Fruit fly (Drosophila melanogaster) whole organism, embryonic: ENCODE results near the gene Ptpmeg2.

Source experiments
- Bdp1 ChIP-seq: fragments of 200-800 bp; sonication (Bioruptor generic); optimal IDR thresholded peaks from 3 replicates; lab custom pipeline; 2016; ENCODE audit warnings: missing biosample characterization, missing genetic modification characterization
- Blimp-1 ChIP-seq: fragments of 200-800 bp; sonication (Bioruptor generic); optimal IDR thresholded peaks from 3 replicates; lab custom pipeline; 2018; ENCODE audit warnings: missing biosample characterization, missing genetic modification characterization, mild to moderate bottlenecking, moderate library complexity, missing genetic modification reagents
- CG10979 ChIP-seq: fragments of 200-800 bp; sonication (Bioruptor generic); optimal IDR thresholded peaks from 2 replicates; lab custom pipeline; 2018; ENCODE audit warnings: missing biosample characterization, mild to moderate bottlenecking, missing genetic modification characterization, moderate library complexity
- CG11696 ChIP-seq: fragments of 200-800 bp; sonication (Bioruptor generic); IDR thresholded peaks from 2 replicates; pipeline ENCODE4 v1.3.6; 2022; ENCODE audit warnings: missing biosample characterization, missing genetic modification characterization
- CG12071 ChIP-seq: fragments of 200-800 bp; sonication (Bioruptor generic); optimal IDR thresholded peaks from 3 replicates; lab custom pipeline; 2018; ENCODE audit warnings: missing biosample characterization, mild to moderate bottlenecking, missing genetic modification characterization
- CG12659 ChIP-seq: fragments of 200-800 bp; sonication (Bioruptor generic); optimal IDR thresholded peaks from 3 replicates; lab custom pipeline; 2017; ENCODE audit warnings: mild to moderate bottlenecking, missing biosample characterization, missing genetic modification reagents, missing genetic modification characterization
- CG15269 ChIP-seq: fragments of 200-800 bp; sonication (Bioruptor generic); optimal IDR thresholded peaks from 2 replicates; lab custom pipeline; 2018; ENCODE audit warnings: missing biosample characterization, mild to moderate bottlenecking, missing genetic modification characterization, moderate library complexity
- CG31388 ChIP-seq: fragments of 200-800 bp; sonication (Bioruptor generic); optimal IDR thresholded peaks from 2 replicates; lab custom pipeline; 2016; ENCODE audit warnings: missing biosample characterization, missing genetic modification characterization
- CG34422 ChIP-seq: fragments of 200-800 bp; sonication (Bioruptor generic); IDR thresholded peaks from 3 replicates; pipeline ENCODE4 v1.3.6; 2022; ENCODE audit warnings: missing biosample characterization, missing genetic modification characterization
- CG4282 ChIP-seq: fragments of 200-800 bp; sonication (Bioruptor generic); optimal IDR thresholded peaks from 2 replicates; lab custom pipeline; 2016; ENCODE audit warnings: missing biosample characterization, missing genetic modification characterization
- CG4820 ChIP-seq: fragments of 200-800 bp; sonication (Bioruptor generic); optimal IDR thresholded peaks from 3 replicates; lab custom pipeline; 2016; ENCODE audit warnings: missing biosample characterization, missing genetic modification characterization
- CG5180 ChIP-seq: fragments of 200-800 bp; sonication (Bioruptor generic); optimal IDR thresholded peaks from 3 replicates; lab custom pipeline; 2017; ENCODE audit warnings: missing biosample characterization, missing genetic modification characterization, mild to moderate bottlenecking, moderate library complexity, missing genetic modification reagents
- CG6272 ChIP-seq: fragments of 200-800 bp; sonication (Bioruptor generic); IDR thresholded peaks from 2 replicates; pipeline ENCODE4 v1.3.6; 2022; ENCODE audit warnings: missing biosample characterization, missing genetic modification characterization
- CG7271 ChIP-seq: fragments of 200-800 bp; sonication (Bioruptor generic); optimal IDR thresholded peaks from 2 replicates; lab custom pipeline; 2018; ENCODE audit warnings: missing biosample characterization, mild to moderate bottlenecking, missing genetic modification characterization, moderate library complexity
- CG7786 ChIP-seq: fragments of 200-800 bp; sonication (Bioruptor generic); optimal IDR thresholded peaks from 2 replicates; lab custom pipeline; 2016; ENCODE audit warnings: missing biosample characterization, missing genetic modification characterization
- CG8089 ChIP-seq: fragments of 200-800 bp; sonication (Bioruptor generic); optimal IDR thresholded peaks from 3 replicates; lab custom pipeline; 2016; ENCODE audit warnings: missing biosample characterization, missing genetic modification characterization
- CG8359 ChIP-seq: fragments of 200-800 bp; sonication (Bioruptor generic); optimal IDR thresholded peaks from 2 replicates; lab custom pipeline; 2017; ENCODE audit warnings: missing biosample characterization, mild to moderate bottlenecking, missing genetic modification characterization, borderline replicate concordance
- CG9727 ChIP-seq: fragments of 200-800 bp; sonication (Bioruptor generic); optimal IDR thresholded peaks from 3 replicates; lab custom pipeline; 2017; ENCODE audit warnings: missing biosample characterization, mild to moderate bottlenecking, missing genetic modification characterization
- Camta ChIP-seq: fragments of 200-800 bp; sonication (Bioruptor generic); optimal IDR thresholded peaks from 2 replicates; lab custom pipeline; 2016; ENCODE audit warnings: missing biosample characterization, missing genetic modification characterization
- CrebB ChIP-seq: fragments of 200-800 bp; sonication (Bioruptor generic); optimal IDR thresholded peaks from 3 replicates; lab custom pipeline; 2018; ENCODE audit warnings: missing biosample characterization, mild to moderate bottlenecking, missing genetic modification characterization
- Eip74EF ChIP-seq, 2 experiments: fragments of 200-800 bp in 1 of 2; fragments of >200 bp in 1 of 2; sonication (Bioruptor generic) in 1 of 2; optimal IDR thresholded peaks; 2 replicates each; lab custom pipeline; 2017 to 2019; ENCODE audit warnings: missing biosample characterization in 2 of 2, missing genetic modification characterization in 2 of 2, mild to moderate bottlenecking in 1 of 2, moderate library complexity in 1 of 2
- Ets65A ChIP-seq: fragments of 200-800 bp; sonication (Bioruptor generic); peaks from one replicate; lab custom pipeline; 2016; ENCODE audit warnings: missing biosample characterization, missing genetic modification characterization
- HLH54F ChIP-seq: fragments of 200-800 bp; sonication (Bioruptor generic); optimal IDR thresholded peaks from 3 replicates; lab custom pipeline; 2016; ENCODE audit warnings: missing biosample characterization, missing genetic modification characterization
- Hand ChIP-seq: fragments of 200-800 bp; sonication (Bioruptor generic); optimal IDR thresholded peaks from 2 replicates; lab custom pipeline; 2017; ENCODE audit warnings: mild to moderate bottlenecking, missing biosample characterization, missing genetic modification reagents, missing genetic modification characterization
- Kr ChIP-seq: fragments of 200-800 bp; sonication (Bioruptor generic); optimal IDR thresholded peaks from 2 replicates; lab custom pipeline; 2017; ENCODE audit warnings: missing biosample characterization, mild to moderate bottlenecking, missing genetic modification characterization
- Mad ChIP-seq: fragments of 200-800 bp; sonication (Bioruptor generic); optimal IDR thresholded peaks from 2 replicates; lab custom pipeline; 2016; ENCODE audit warnings: missing biosample characterization, missing genetic modification characterization
- NK7.1 ChIP-seq: fragments of 200-800 bp; sonication (Bioruptor generic); optimal IDR thresholded peaks from 3 replicates; lab custom pipeline; 2016; ENCODE audit warnings: missing biosample characterization, missing genetic modification characterization
- Sry-δ ChIP-seq: fragments of 200-800 bp; sonication (Bioruptor generic); optimal IDR thresholded peaks from 2 replicates; lab custom pipeline; 2016; ENCODE audit warnings: missing biosample characterization, missing genetic modification characterization
- Stat92E ChIP-seq, 3 experiments: fragments of >200 bp in 2 of 3; fragments of 200-800 bp in 1 of 3; sonication (Bioruptor generic) in 1 of 3; optimal IDR thresholded peaks; 2 replicates each; lab custom pipeline; 2017 to 2019; ENCODE audit warnings: missing biosample characterization in 3 of 3, missing genetic modification characterization in 3 of 3, mild to moderate bottlenecking in 1 of 3, moderate library complexity in 1 of 3
- Taf1 ChIP-seq: fragments of 200-800 bp; sonication (Bioruptor generic); IDR thresholded peaks from 2 replicates; pipeline ENCODE4 v1.3.6; 2022; ENCODE audit warnings: missing biosample characterization, missing genetic modification characterization
- Trl ChIP-seq, 3 experiments: fragments of >200 bp in 2 of 3; fragments of 200-800 bp in 1 of 3; sonication (Bioruptor generic) in 1 of 3; optimal IDR thresholded peaks; 2 replicates in 1 of 3; 3 replicates in 2 of 3; lab custom pipeline; 2016 to 2017; ENCODE audit warnings: missing biosample characterization in 1 of 3, missing genetic modification characterization in 1 of 3
- ci ChIP-seq: fragments of 200-800 bp; sonication (Bioruptor generic); IDR thresholded peaks from 3 replicates; pipeline ENCODE4 v1.3.6; 2022; ENCODE audit warnings: missing biosample characterization, missing genetic modification characterization
- danr ChIP-seq: fragments of 200-800 bp; sonication (Bioruptor generic); IDR thresholded peaks from 2 replicates; pipeline ENCODE4 v1.3.6; 2022; ENCODE audit warnings: missing biosample characterization, missing genetic modification characterization
- ems ChIP-seq: fragments of 200-800 bp; sonication (Bioruptor generic); optimal IDR thresholded peaks from 3 replicates; lab custom pipeline; 2016; ENCODE audit warnings: missing biosample characterization, missing genetic modification characterization
- ham ChIP-seq: fragments of 200-800 bp; sonication (Bioruptor generic); IDR thresholded peaks from 2 replicates; pipeline ENCODE4 v1.3.6; 2022; ENCODE audit warnings: missing biosample characterization, missing genetic modification characterization
- her ChIP-seq: fragments of 200-800 bp; sonication (Bioruptor generic); optimal IDR thresholded peaks from 2 replicates; lab custom pipeline; 2016; ENCODE audit warnings: missing biosample characterization, missing genetic modification characterization
- nerfin-1 ChIP-seq: fragments of 200-800 bp; sonication (Bioruptor generic); optimal IDR thresholded peaks from 3 replicates; lab custom pipeline; 2019; ENCODE audit warnings: missing biosample characterization, mild to moderate bottlenecking, missing genetic modification characterization, moderate library complexity
- nom ChIP-seq: fragments of 200-800 bp; sonication (Bioruptor generic); optimal IDR thresholded peaks from 2 replicates; lab custom pipeline; 2017; ENCODE audit warnings: missing biosample characterization, missing genetic modification characterization, mild to moderate bottlenecking, moderate library complexity, missing genetic modification reagents
- pnt ChIP-seq: fragments of 200-800 bp; sonication (Bioruptor generic); optimal IDR thresholded peaks from 3 replicates; lab custom pipeline; 2016; ENCODE audit warnings: missing biosample characterization, missing genetic modification characterization
- pum ChIP-seq: fragments of 200-800 bp; sonication (Bioruptor generic); optimal IDR thresholded peaks from 2 replicates; lab custom pipeline; 2016; ENCODE audit warnings: missing biosample characterization, missing genetic modification characterization
- ranshi ChIP-seq: fragments of 200-800 bp; sonication (Bioruptor generic); IDR thresholded peaks from 2 replicates; pipeline ENCODE4 v1.3.6; 2022; ENCODE audit warnings: missing biosample characterization, missing genetic modification characterization
- row ChIP-seq: fragments of 200-800 bp; sonication (Bioruptor generic); IDR thresholded peaks from 3 replicates; pipeline ENCODE4 v1.3.6; 2022; ENCODE audit warnings: missing biosample characterization, missing genetic modification characterization
- sima ChIP-seq: fragments of 200-800 bp; sonication (Bioruptor generic); optimal IDR thresholded peaks from 2 replicates; lab custom pipeline; 2016; ENCODE audit warnings: missing biosample characterization, missing genetic modification characterization
- tap ChIP-seq: fragments of 200-800 bp; optimal IDR thresholded peaks from 3 replicates; lab custom pipeline; 2019; ENCODE audit warnings: missing biosample characterization, mild to moderate bottlenecking, missing genetic modification characterization, moderate library complexity
- trem ChIP-seq: fragments of 200-800 bp; optimal IDR thresholded peaks from 3 replicates; lab custom pipeline; 2019; ENCODE audit warnings: missing biosample characterization, mild to moderate bottlenecking, missing genetic modification characterization, moderate library complexity
- twi ChIP-seq: fragments of 200-800 bp; optimal IDR thresholded peaks from 2 replicates; lab custom pipeline; 2019; ENCODE audit warnings: missing biosample characterization, mild to moderate bottlenecking, missing genetic modification characterization, moderate library complexity
- unpg ChIP-seq: fragments of 200-800 bp; sonication (Bioruptor generic); optimal IDR thresholded peaks from 3 replicates; lab custom pipeline; 2018; ENCODE audit warnings: missing biosample characterization, mild to moderate bottlenecking, missing genetic modification characterization, moderate library complexity
- zen ChIP-seq: fragments of 200-800 bp; sonication (Bioruptor generic); optimal IDR thresholded peaks from 3 replicates; lab custom pipeline; 2018; ENCODE audit warnings: missing biosample characterization, mild to moderate bottlenecking, missing genetic modification characterization, moderate library complexity

Gene Ptpmeg2

dm6 chrX:9600083-9600817, 58.7 kb downstream of the Ptpmeg2 start (continued):
- TF ChIP-seq pnt (GFP tag; lab: Kevin White, UChicago) (peak; percentile 71), Hand (GFP tag; lab: Kevin White, UChicago) (peak; percentile 80), twi (peak; percentile 42), NK7.1 (GFP tag; lab: Kevin White, UChicago) (peak; percentile 16), Eip74EF (GFP tag; optimal IDR thresholded peaks at IDR 0.05; lab: Kevin White, UChicago) (peak in 1 of 2 experiments; percentile 70), CG7271 (tag; lab: Kevin White, UChicago) (no peak), CG4820 (GFP tag; lab: Kevin White, UChicago) (peak; percentile 81), tap (tag; lab: Kevin White, UChicago) (peak; percentile 44), Kr (GFP tag; lab: Kevin White, UChicago) (no peak), danr (GFP tag; lab: Robert Waterston, UW) (0 out of 2 replicates have a peak, but pooled peaks have one; percentile 28), CG12659 (peak; percentile 82), ham (no peak), CG4282 (GFP tag; lab: Kevin White, UChicago) (peak; percentile 40), row (GFP tag; lab: Robert Waterston, UW) (peak; percentile 80), Taf1 (GFP tag; lab: Robert Waterston, UW) (peak; percentile 39; the same call in 1 of the 2 replicates), CG15269 (tag; lab: Kevin White, UChicago) (peak; percentile 79), CG10979 (tag; lab: Kevin White, UChicago) (peak; percentile 72), ranshi (GFP tag; lab: Robert Waterston, UW) (peak; percentile 64), CG6272 (GFP tag; lab: Robert Waterston, UW) (peak; percentile 52), CrebB (tag; lab: Kevin White, UChicago) (peak; percentile 45), Sry-δ (GFP tag; lab: Kevin White, UChicago) (peak; percentile 9), Blimp-1 (GFP tag; lab: Kevin White, UChicago) (peak; percentile 58), CG11696 (no peak), trem (tag; lab: Kevin White, UChicago) (no peak), CG34422 (GFP tag; lab: Robert Waterston, UW) (peak; percentile 77; the same call in 2 of the 3 replicates), Stat92E (GFP tag; optimal IDR thresholded peaks at IDR 0.05; lab: Kevin White, UChicago) (no peak), CG9727 (GFP tag; lab: Kevin White, UChicago) (peak; percentile 83), Camta (GFP tag; lab: Kevin White, UChicago) (peak; percentile 69), CG5180 (GFP tag; lab: Kevin White, UChicago) (peak; percentile 53), CG7786 (GFP tag; lab: Kevin White, UChicago) (peak; percentile 69), Trl (optimal IDR thresholded peaks at IDR 0.05; lab: Kevin White, UChicago) (no peak), Trl (GFP tag; optimal IDR thresholded peaks at IDR 0.05; lab: Kevin White, UChicago) (peak; percentile 80), CG12071 (GFP tag; lab: Kevin White, UChicago) (peak; percentile 44), Bdp1 (peak; percentile 44), unpg (peak; percentile 71), sima (peak; percentile 43), CG8359 (no peak), Mad (peak; percentile 51), her (GFP tag; lab: Kevin White, UChicago) (peak; percentile 16), ems (GFP tag; lab: Kevin White, UChicago) (peak; percentile 74), CG8089 (GFP tag; lab: Kevin White, UChicago) (peak; percentile 66), ci (0 out of 3 replicates have a peak, but pooled peaks have one; percentile 49), nerfin-1 (tag; lab: Kevin White, UChicago) (peak; percentile 64), CG31388 (GFP tag; lab: Kevin White, UChicago) (no peak), HLH54F (GFP tag; lab: Kevin White, UChicago) (peak; percentile 79), Ets65A (GFP tag; lab: Kevin White, UChicago) (peak; percentile 97), zen (peak; percentile 60), pum (GFP tag; lab: Kevin White, UChicago) (peak; percentile 72), nom (GFP tag; lab: Kevin White, UChicago) (peak; percentile 47)
